Worm (Caenorhabditis elegans) whole organism, young adult: ENCODE measurements around the gene tut-1.

Experiments
- C17E4.6 ChIP-seq: fragments of 200-800 bp; sonication (Bioruptor generic); IDR thresholded peaks from 2 replicates; pipeline ENCODE4 v1.3.6; 2022; ENCODE audit warnings: missing genetic modification reagents, missing genetic modification characterization, missing compliant biosample characterization
- D2030.7 ChIP-seq: fragments of 200-800 bp; sonication (Bioruptor generic); IDR thresholded peaks from 2 replicates; pipeline ENCODE4 v1.3.6; 2022; ENCODE audit warnings: missing genetic modification reagents, missing genetic modification characterization, missing compliant biosample characterization
- F23B12.7 ChIP-seq: sonication (generic microtip); optimal IDR thresholded peaks from 2 replicates; lab custom pipeline; 2017; ENCODE audit warnings: missing genetic modification characterization, mild to moderate bottlenecking, missing compliant biosample characterization, antibody characterized with exemption, moderate library complexity; ENCODE audit not compliant: insufficient read depth
- F37B4.10 ChIP-seq: fragments of 200-800 bp; sonication (Bioruptor generic); IDR thresholded peaks from 2 replicates; pipeline ENCODE4 v1.3.6; 2022; ENCODE audit warnings: missing genetic modification characterization, missing compliant biosample characterization
- F39B2.1 ChIP-seq: fragments of 200-800 bp; sonication (Bioruptor generic); IDR thresholded peaks from 2 replicates; pipeline ENCODE4 v1.3.6; 2022; ENCODE audit warnings: missing genetic modification reagents, missing genetic modification characterization, missing compliant biosample characterization
- Y53G8AR.9 ChIP-seq: fragments of 200-800 bp; sonication (Bioruptor generic); conservative IDR thresholded peaks from 2 replicates; pipeline ENCODE4 v1.3.6; 2022; ENCODE audit warnings: missing genetic modification reagents, missing genetic modification characterization, missing compliant biosample characterization
- Y95B8A.8 ChIP-seq: fragments of 200-800 bp; sonication (Bioruptor generic); IDR thresholded peaks from 2 replicates; pipeline ENCODE4 v1.3.6; 2022; ENCODE audit warnings: missing genetic modification reagents, missing genetic modification characterization, missing compliant biosample characterization
- ZK185.1 ChIP-seq: sonication (generic microtip); optimal IDR thresholded peaks from 2 replicates; lab custom pipeline; 2016; ENCODE audit warnings: mild to moderate bottlenecking, missing genetic modification characterization, missing compliant biosample characterization; ENCODE audit not compliant: poor library complexity, severe bottlenecking
- aptf-2 ChIP-seq: fragments of 200-800 bp; sonication (Bioruptor generic); conservative IDR thresholded peaks from 2 replicates; pipeline ENCODE4 v1.3.6; 2022; ENCODE audit warnings: missing genetic modification reagents, missing genetic modification characterization, missing compliant biosample characterization
- ccch-3 ChIP-seq: fragments of 200-800 bp; sonication (Bioruptor generic); optimal IDR thresholded peaks from 2 replicates; lab custom pipeline; 2018; ENCODE audit warnings: mild to moderate bottlenecking, missing genetic modification characterization, missing compliant biosample characterization
- cebp-2 ChIP-seq: fragments of 200-800 bp; sonication (Bioruptor generic); IDR thresholded peaks from 2 replicates; pipeline ENCODE4 v1.3.6; 2022; ENCODE audit warnings: missing genetic modification characterization, missing compliant biosample characterization
- ceh-100 ChIP-seq: fragments of 200-800 bp; sonication (Bioruptor generic); IDR thresholded peaks from 2 replicates; pipeline ENCODE4 v1.3.6; 2022; ENCODE audit warnings: missing genetic modification reagents, missing genetic modification characterization, missing compliant biosample characterization
- dox-1 ChIP-seq: fragments of 200-800 bp; sonication (Bioruptor generic); IDR thresholded peaks from 2 replicates; pipeline ENCODE4 v1.3.6; 2022; ENCODE audit warnings: missing genetic modification reagents, missing genetic modification characterization, missing compliant biosample characterization
- egrh-3 ChIP-seq: fragments of 200-800 bp; sonication (Bioruptor generic); IDR thresholded peaks from 2 replicates; pipeline ENCODE4 v1.3.6; 2022; ENCODE audit warnings: missing genetic modification reagents, missing genetic modification characterization, missing compliant biosample characterization
- ekl-4 ChIP-seq: fragments of 200-800 bp; sonication (Bioruptor generic); IDR thresholded peaks from 2 replicates; pipeline ENCODE4 v1.3.6; 2022; ENCODE audit warnings: missing genetic modification reagents, missing genetic modification characterization, missing compliant biosample characterization
- hlh-26 ChIP-seq: fragments of 200-800 bp; sonication (Bioruptor generic); conservative IDR thresholded peaks from 2 replicates; pipeline ENCODE4 v1.3.6; 2022; ENCODE audit warnings: missing genetic modification reagents, missing genetic modification characterization, missing compliant biosample characterization
- hmg-1.2 ChIP-seq: fragments of 200-800 bp; sonication (Bioruptor generic); IDR thresholded peaks from 2 replicates; pipeline ENCODE4 v1.3.6; 2022; ENCODE audit warnings: missing genetic modification reagents, missing genetic modification characterization, missing compliant biosample characterization
- hsf-1 ChIP-seq: fragments of 200-800 bp; sonication (Bioruptor generic); IDR thresholded peaks from 2 replicates; pipeline ENCODE4 v1.3.6; 2022; ENCODE audit warnings: missing genetic modification reagents, missing genetic modification characterization, missing compliant biosample characterization
- lag-1 ChIP-seq: fragments of 200-800 bp; sonication (Bioruptor generic); IDR thresholded peaks from 2 replicates; pipeline ENCODE4 v1.3.6; 2022; ENCODE audit warnings: missing genetic modification reagents, missing genetic modification characterization, missing compliant biosample characterization
- lin-26 ChIP-seq: fragments of 200-800 bp; sonication (Bioruptor generic); IDR thresholded peaks from 2 replicates; pipeline ENCODE4 v1.3.6; 2022; ENCODE audit warnings: missing genetic modification reagents, missing genetic modification characterization, missing compliant biosample characterization
- lin-40 ChIP-seq: sonication (generic microtip); optimal IDR thresholded peaks from 2 replicates; lab custom pipeline; 2016; ENCODE audit warnings: missing genetic modification characterization, mild to moderate bottlenecking, missing compliant biosample characterization, missing genotype, missing genetic modification reagents
- madf-6 ChIP-seq: fragments of 200-800 bp; sonication (Bioruptor generic); IDR thresholded peaks from 2 replicates; pipeline ENCODE4 v1.3.6; 2022; ENCODE audit warnings: missing genetic modification reagents, missing genetic modification characterization, missing compliant biosample characterization
- madf-8 ChIP-seq: fragments of 200-800 bp; sonication (Bioruptor generic); conservative IDR thresholded peaks from 2 replicates; pipeline ENCODE4 v1.3.6; 2022; ENCODE audit warnings: missing genetic modification reagents, missing genetic modification characterization, missing compliant biosample characterization
- nhr-179 ChIP-seq: sonication (generic microtip); optimal IDR thresholded peaks from 2 replicates; lab custom pipeline; 2016; ENCODE audit warnings: mild to moderate bottlenecking, missing genetic modification characterization, missing compliant biosample characterization
- nhr-27 ChIP-seq: fragments of 200-800 bp; sonication (Bioruptor generic); optimal IDR thresholded peaks from 2 replicates; lab custom pipeline; 2018; ENCODE audit warnings: mild to moderate bottlenecking, missing genetic modification characterization, moderate library complexity, missing compliant biosample characterization
- nhr-80 ChIP-seq: sonication (generic microtip); optimal IDR thresholded peaks from 2 replicates; lab custom pipeline; 2016; ENCODE audit warnings: missing genetic modification characterization, missing compliant biosample characterization
- pbrm-1 ChIP-seq: fragments of 200-800 bp; sonication (Bioruptor generic); IDR thresholded peaks from 2 replicates; pipeline ENCODE4 v1.3.6; 2022; ENCODE audit warnings: missing genetic modification reagents, missing genetic modification characterization, missing compliant biosample characterization
- rpc-1 ChIP-seq, 2 experiments: fragments of 150-350 bp in 1 of 2; sonication (generic microtip) in 1 of 2; optimal IDR thresholded peaks; 2 replicates each; lab custom pipeline; 2014 to 2018; ENCODE audit warnings: missing biosample characterization in 1 of 2, missing genetic modification characterization in 1 of 2, missing genetic modification reagents in 1 of 2, missing genotype in 1 of 2
- sptf-2 ChIP-seq: fragments of 200-800 bp; sonication (Bioruptor generic); optimal IDR thresholded peaks from 2 replicates; lab custom pipeline; 2018; ENCODE audit warnings: mild to moderate bottlenecking, missing genetic modification characterization, missing compliant biosample characterization
- tbp1 ChIP-seq: fragments of 200-800 bp; sonication (Bioruptor generic); optimal IDR thresholded peaks from 2 replicates; lab custom pipeline; 2018; ENCODE audit warnings: mild to moderate bottlenecking, missing genetic modification characterization, missing compliant biosample characterization
- tbx-9 ChIP-seq: sonication (generic microtip); optimal IDR thresholded peaks from 2 replicates; lab custom pipeline; 2016; ENCODE audit warnings: borderline replicate concordance, missing genetic modification characterization, inconsistent platforms, missing compliant biosample characterization
- zim-3 ChIP-seq: sonication (generic microtip); optimal IDR thresholded peaks from 2 replicates; lab custom pipeline; 2017; ENCODE audit warnings: mild to moderate bottlenecking, missing genetic modification characterization, moderate library complexity, missing compliant biosample characterization
- ztf-6 ChIP-seq: fragments of 200-800 bp; sonication (Bioruptor generic); IDR thresholded peaks from 2 replicates; pipeline ENCODE4 v1.3.6; 2022; ENCODE audit warnings: missing genetic modification reagents, missing genetic modification characterization, missing compliant biosample characterization

The tut-1 gene

ce11 chrIV:125881-126781 is 4.6 kb upstream of the tut-1 start, which contains the start of the genes grld-1 and cox-6C (continued):
- no peak for TF ChIP-seq F39B2.1
- peak; percentile 38 for TF ChIP-seq ZK185.1 (tag; lab: Kevin White, UChicago)
- TF ChIP-seq ccch-3: no peak
- TF ChIP-seq tbp1 (GFP tag; lab: Kevin White, UChicago): peak; percentile 37
- no peak for TF ChIP-seq cebp-2 (GFP tag; lab: Robert Waterston, UW)
- TF ChIP-seq, all 124 proteins: peak for 24

- peak; percentile 82; the same call in 1 of the 2 replicates for TF ChIP-seq egrh-3 (GFP tag; lab: Robert Waterston, UW)
- peak; percentile 91 for TF ChIP-seq zim-3 (tag; lab: Kevin White, UChicago)
- TF ChIP-seq, all 124 proteins: peak for 2; not testable (repeated sequence) for 122
These were observed 1.6 kb upstream of the tut-1 start for ce11 chrIV:122877-123657.

- TF ChIP-seq nhr-80: no peak
- TF ChIP-seq madf-6 (GFP tag; lab: Robert Waterston, UW): peak; percentile 13; the same call in 1 of the 2 replicates
- TF ChIP-seq F23B12.7 (tag; lab: Kevin White, UChicago): no peak
- no peak for TF ChIP-seq tbx-9 (tag; lab: Kevin White, UChicago)
- TF ChIP-seq F37B4.10 (GFP tag; lab: Robert Waterston, UW): no peak
- no peak for TF ChIP-seq hlh-26 (GFP tag; lab: Robert Waterston, UW)
- TF ChIP-seq sptf-2: no peak
- TF ChIP-seq lag-1 (GFP tag; lab: Robert Waterston, UW): no peak
- TF ChIP-seq ceh-100: no peak
- TF ChIP-seq aptf-2 (GFP tag; lab: Robert Waterston, UW): no peak
- peak; percentile 100 for TF ChIP-seq zim-3 (tag; lab: Kevin White, UChicago)
- TF ChIP-seq ztf-6 (GFP tag; lab: Robert Waterston, UW): no peak
- no peak for TF ChIP-seq nhr-179 (tag; lab: Kevin White, UChicago)
- TF ChIP-seq dox-1 (GFP tag; lab: Robert Waterston, UW): peak; percentile 60
- no peak for TF ChIP-seq D2030.7 (GFP tag; lab: Robert Waterston, UW)
- TF ChIP-seq madf-8 (GFP tag; lab: Robert Waterston, UW): no peak
These were observed 1.7 kb downstream of the tut-1 start for ce11 chrIV:119792-120191.

ce11 chrIV:118786-119185 is 2.7 kb downstream of the tut-1 start:
- TF ChIP-seq ekl-4 (GFP tag; lab: Robert Waterston, UW) (peak; percentile 63; the same call in 1 of the 2 replicates), D2030.7 (GFP tag; lab: Robert Waterston, UW) (peak; percentile 42), F39B2.1 (0 out of 2 replicates have a peak, but pooled peaks have one; percentile 14), C17E4.6 (GFP tag; lab: Robert Waterston, UW) (0 out of 2 replicates have a peak, but pooled peaks have one; percentile 34), pbrm-1 (0 out of 2 replicates have a peak, but pooled peaks have one; percentile 31), madf-6 (GFP tag; lab: Robert Waterston, UW) (peak; percentile 36; the same call in 1 of the 2 replicates), lin-40 (tag; lab: Kevin White, UChicago) (no peak), Y95B8A.8 (0 out of 2 replicates have a peak, but pooled peaks have one; percentile 27), lin-26 (GFP tag; lab: Robert Waterston, UW) (peak; percentile 67), hmg-1.2 (GFP tag; lab: Robert Waterston, UW) (0 out of 2 replicates have a peak, but pooled peaks have one; percentile 11), rpc-1 (optimal IDR thresholded peaks at IDR 0.05; lab: Kevin White, UChicago) (no peak), rpc-1 (tag; optimal IDR thresholded peaks at IDR 0.05; lab: Kevin White, UChicago) (no peak), hsf-1 (GFP tag; lab: Robert Waterston, UW) (0 out of 2 replicates have a peak, but pooled peaks have one; percentile 24), Y53G8AR.9 (GFP tag; lab: Robert Waterston, UW) (peak; percentile 17; the same call in 1 of the 2 replicates), nhr-27 (tag; lab: Kevin White, UChicago) (no peak)
